Fruit fly (Drosophila melanogaster) whole organism, embryonic: ENCODE data around the gene CG33521.

Experiments
- CG1024 ChIP-seq: fragments of 200-800 bp; sonication (Bioruptor generic); IDR thresholded peaks from 2 replicates; pipeline ENCODE4 v1.3.6; 2022; ENCODE audit warnings: missing biosample characterization, missing genetic modification characterization
- CG10565 ChIP-seq: fragments of 200-800 bp; sonication (Bioruptor generic); optimal IDR thresholded peaks from 3 replicates; lab custom pipeline; 2016; ENCODE audit warnings: missing biosample characterization, mild to moderate bottlenecking, missing genetic modification characterization
- CG12219 ChIP-seq: fragments of 200-800 bp; sonication (Bioruptor generic); optimal IDR thresholded peaks from 3 replicates; lab custom pipeline; 2018; ENCODE audit warnings: missing biosample characterization, mild to moderate bottlenecking, missing genetic modification characterization
- CG13424 ChIP-seq: fragments of 200-800 bp; sonication (Bioruptor generic); optimal IDR thresholded peaks from 2 replicates; lab custom pipeline; 2019; ENCODE audit warnings: missing biosample characterization, mild to moderate bottlenecking, missing genetic modification characterization, moderate library complexity
- CG15479 ChIP-seq: fragments of 200-800 bp; sonication (Bioruptor generic); optimal IDR thresholded peaks from 3 replicates; lab custom pipeline; 2019; ENCODE audit warnings: missing biosample characterization, mild to moderate bottlenecking, missing genetic modification characterization, moderate library complexity
- CG15514 ChIP-seq: fragments of 200-800 bp; sonication (Bioruptor generic); optimal IDR thresholded peaks from 3 replicates; lab custom pipeline; 2017; ENCODE audit warnings: missing biosample characterization, missing genetic modification characterization, mild to moderate bottlenecking, moderate library complexity, missing genetic modification reagents
- CG15696 ChIP-seq: fragments of 200-800 bp; sonication (Bioruptor generic); optimal IDR thresholded peaks from 2 replicates; lab custom pipeline; 2019; ENCODE audit warnings: missing biosample characterization, mild to moderate bottlenecking, missing genetic modification characterization, moderate library complexity
- CG1603 ChIP-seq: fragments of 200-800 bp; sonication (Bioruptor generic); optimal IDR thresholded peaks from 2 replicates; lab custom pipeline; 2019; ENCODE audit warnings: missing biosample characterization, mild to moderate bottlenecking, missing genetic modification characterization, moderate library complexity
- CG17612 ChIP-seq: fragments of 200-800 bp; sonication (Bioruptor generic); IDR thresholded peaks from 2 replicates; pipeline ENCODE4 v1.3.6; 2022; ENCODE audit warnings: missing biosample characterization, missing genetic modification characterization
- CG30020 ChIP-seq: fragments of 200-800 bp; optimal IDR thresholded peaks from 2 replicates; lab custom pipeline; 2019; ENCODE audit warnings: missing biosample characterization, mild to moderate bottlenecking, missing genetic modification characterization, moderate library complexity
- CG33213 ChIP-seq: fragments of 200-800 bp; sonication (Bioruptor generic); optimal IDR thresholded peaks from 3 replicates; lab custom pipeline; 2016; ENCODE audit warnings: missing biosample characterization, missing genetic modification characterization
- CG3995 ChIP-seq: fragments of 200-800 bp; sonication (Bioruptor generic); optimal IDR thresholded peaks from 3 replicates; lab custom pipeline; 2016; ENCODE audit warnings: missing biosample characterization, missing genetic modification characterization
- CG4617 ChIP-seq: fragments of 200-800 bp; sonication (Bioruptor generic); optimal IDR thresholded peaks from 3 replicates; lab custom pipeline; 2016; ENCODE audit warnings: missing biosample characterization, missing genetic modification characterization, borderline replicate concordance
- CG6689 ChIP-seq: fragments of 200-800 bp; sonication (Bioruptor generic); IDR thresholded peaks from 2 replicates; pipeline ENCODE4 v1.3.6; 2022; ENCODE audit warnings: missing biosample characterization, missing genetic modification characterization
- CG7372 ChIP-seq: fragments of 200-800 bp; sonication (Bioruptor generic); IDR thresholded peaks from 2 replicates; pipeline ENCODE4 v1.3.6; 2022; ENCODE audit warnings: missing biosample characterization, missing genetic modification characterization
- CG8290 ChIP-seq, 3 experiments: fragments of 200-800 bp; sonication (Bioruptor generic); optimal IDR thresholded peaks; 2 replicates each; lab custom pipeline; 2016 to 2019; ENCODE audit warnings: missing biosample characterization in 3 of 3, missing genetic modification characterization in 3 of 3, mild to moderate bottlenecking in 2 of 3, moderate library complexity in 1 of 3
- CG9797 ChIP-seq: fragments of 200-800 bp; sonication (Bioruptor generic); optimal IDR thresholded peaks from 3 replicates; lab custom pipeline; 2018; ENCODE audit warnings: missing biosample characterization, mild to moderate bottlenecking, missing genetic modification characterization
- Ets65A ChIP-seq: fragments of 200-800 bp; sonication (Bioruptor generic); peaks from one replicate; lab custom pipeline; 2016; ENCODE audit warnings: missing biosample characterization, missing genetic modification characterization
- HHEX ChIP-seq: fragments of 200-800 bp; sonication (Bioruptor generic); optimal IDR thresholded peaks from 3 replicates; lab custom pipeline; 2017; ENCODE audit warnings: missing biosample characterization, mild to moderate bottlenecking, missing genetic modification characterization, missing genetic modification reagents
- Lhr ChIP-seq: fragments of 200-800 bp; sonication (Bioruptor generic); optimal IDR thresholded peaks from 3 replicates; lab custom pipeline; 2017; ENCODE audit warnings: mild to moderate bottlenecking, missing biosample characterization, missing genetic modification reagents, missing genetic modification characterization
- Mad ChIP-seq: fragments of 200-800 bp; sonication (Bioruptor generic); optimal IDR thresholded peaks from 2 replicates; lab custom pipeline; 2016; ENCODE audit warnings: missing biosample characterization, missing genetic modification characterization
- Nf-YA ChIP-seq: fragments of 200-800 bp; sonication (Bioruptor generic); IDR thresholded peaks from 2 replicates; pipeline ENCODE4 v1.3.6; 2022; ENCODE audit warnings: missing biosample characterization, missing genetic modification characterization
- PHDP ChIP-seq: fragments of 200-800 bp; sonication (Bioruptor generic); optimal IDR thresholded peaks from 3 replicates; lab custom pipeline; 2018; ENCODE audit warnings: missing biosample characterization, mild to moderate bottlenecking, missing genetic modification characterization, moderate library complexity
- Stat92E ChIP-seq, 3 experiments: fragments of >200 bp in 2 of 3; fragments of 200-800 bp in 1 of 3; sonication (Bioruptor generic) in 1 of 3; optimal IDR thresholded peaks; 2 replicates each; lab custom pipeline; 2017 to 2019; ENCODE audit warnings: missing biosample characterization in 3 of 3, missing genetic modification characterization in 3 of 3, mild to moderate bottlenecking in 1 of 3, moderate library complexity in 1 of 3
- ab ChIP-seq: fragments of 200-800 bp; sonication (Bioruptor generic); optimal IDR thresholded peaks from 2 replicates; lab custom pipeline; 2016; ENCODE audit warnings: missing biosample characterization, missing genetic modification characterization
- danr ChIP-seq: fragments of 200-800 bp; sonication (Bioruptor generic); IDR thresholded peaks from 2 replicates; pipeline ENCODE4 v1.3.6; 2022; ENCODE audit warnings: missing biosample characterization, missing genetic modification characterization
- dm ChIP-seq: fragments of 200-800 bp; sonication (Bioruptor generic); optimal IDR thresholded peaks from 3 replicates; lab custom pipeline; 2016; ENCODE audit warnings: missing biosample characterization, missing genetic modification characterization
- dmrt11E ChIP-seq: fragments of 200-800 bp; sonication (Bioruptor generic); optimal IDR thresholded peaks from 3 replicates; lab custom pipeline; 2018; ENCODE audit warnings: missing biosample characterization, mild to moderate bottlenecking, missing genetic modification characterization, moderate library complexity
- gem ChIP-seq: fragments of 200-800 bp; sonication (Bioruptor generic); optimal IDR thresholded peaks from 2 replicates; lab custom pipeline; 2019; ENCODE audit warnings: missing biosample characterization, mild to moderate bottlenecking, missing genetic modification characterization, moderate library complexity
- her ChIP-seq: fragments of 200-800 bp; sonication (Bioruptor generic); optimal IDR thresholded peaks from 2 replicates; lab custom pipeline; 2016; ENCODE audit warnings: missing biosample characterization, missing genetic modification characterization
- hkb ChIP-seq, 2 experiments: fragments of 200-800 bp in 1 of 2; fragments of >200 bp in 1 of 2; sonication (Bioruptor generic) in 1 of 2; IDR thresholded peaks in 1 of 2; optimal IDR thresholded peaks in 1 of 2; 2 replicates each; pipeline versions ENCODE4 v1.3.6 to Lab custom; 2017 to 2022; ENCODE audit warnings: missing biosample characterization in 1 of 2, missing genetic modification characterization in 1 of 2
- kay ChIP-seq: fragments of 200-800 bp; sonication (Bioruptor generic); optimal IDR thresholded peaks from 2 replicates; lab custom pipeline; 2016; ENCODE audit warnings: missing biosample characterization, missing genetic modification characterization
- mam ChIP-seq: fragments of 200-800 bp; sonication (Bioruptor generic); optimal IDR thresholded peaks from 3 replicates; lab custom pipeline; 2016; ENCODE audit warnings: missing biosample characterization, missing genetic modification characterization
- pfk ChIP-seq: fragments of 200-800 bp; sonication (Bioruptor generic); optimal IDR thresholded peaks from 2 replicates; lab custom pipeline; 2018; ENCODE audit warnings: missing biosample characterization, mild to moderate bottlenecking, missing genetic modification characterization, moderate library complexity
- pzg ChIP-seq: fragments of 200-800 bp; sonication (Bioruptor generic); optimal IDR thresholded peaks from 3 replicates; lab custom pipeline; 2018; ENCODE audit warnings: missing biosample characterization, mild to moderate bottlenecking, missing genetic modification characterization, moderate library complexity
- repo ChIP-seq: fragments of 200-800 bp; sonication (Bioruptor generic); optimal IDR thresholded peaks from 2 replicates; lab custom pipeline; 2016; ENCODE audit warnings: missing biosample characterization, missing genetic modification characterization
- rib ChIP-seq: fragments of 200-800 bp; sonication (Bioruptor generic); IDR thresholded peaks from 2 replicates; pipeline ENCODE4 v1.3.6; 2022; ENCODE audit warnings: missing biosample characterization, missing genetic modification characterization
- row ChIP-seq: fragments of 200-800 bp; sonication (Bioruptor generic); IDR thresholded peaks from 3 replicates; pipeline ENCODE4 v1.3.6; 2022; ENCODE audit warnings: missing biosample characterization, missing genetic modification characterization
- sens ChIP-seq: fragments of 200-800 bp; sonication (Bioruptor generic); peaks from one replicate; lab custom pipeline; 2016; ENCODE audit warnings: missing biosample characterization, missing genetic modification characterization
- ssp ChIP-seq: fragments of 200-800 bp; sonication (Bioruptor generic); IDR thresholded peaks from 2 replicates; pipeline ENCODE4 v1.3.6; 2022; ENCODE audit warnings: missing biosample characterization, missing genetic modification characterization
- stc ChIP-seq: fragments of 200-800 bp; sonication (Bioruptor generic); IDR thresholded peaks from 2 replicates; pipeline ENCODE4 v1.3.6; 2022; ENCODE audit warnings: missing biosample characterization, missing genetic modification characterization
- sug ChIP-seq: fragments of 200-800 bp; optimal IDR thresholded peaks from 2 replicates; lab custom pipeline; 2019; ENCODE audit warnings: missing biosample characterization, mild to moderate bottlenecking, missing genetic modification characterization, moderate library complexity
- zfh2 ChIP-seq: fragments of 200-800 bp; sonication (Bioruptor generic); optimal IDR thresholded peaks from 2 replicates; lab custom pipeline; 2016; ENCODE audit warnings: missing biosample characterization, missing genetic modification characterization

CG33521 gene

DNA sequence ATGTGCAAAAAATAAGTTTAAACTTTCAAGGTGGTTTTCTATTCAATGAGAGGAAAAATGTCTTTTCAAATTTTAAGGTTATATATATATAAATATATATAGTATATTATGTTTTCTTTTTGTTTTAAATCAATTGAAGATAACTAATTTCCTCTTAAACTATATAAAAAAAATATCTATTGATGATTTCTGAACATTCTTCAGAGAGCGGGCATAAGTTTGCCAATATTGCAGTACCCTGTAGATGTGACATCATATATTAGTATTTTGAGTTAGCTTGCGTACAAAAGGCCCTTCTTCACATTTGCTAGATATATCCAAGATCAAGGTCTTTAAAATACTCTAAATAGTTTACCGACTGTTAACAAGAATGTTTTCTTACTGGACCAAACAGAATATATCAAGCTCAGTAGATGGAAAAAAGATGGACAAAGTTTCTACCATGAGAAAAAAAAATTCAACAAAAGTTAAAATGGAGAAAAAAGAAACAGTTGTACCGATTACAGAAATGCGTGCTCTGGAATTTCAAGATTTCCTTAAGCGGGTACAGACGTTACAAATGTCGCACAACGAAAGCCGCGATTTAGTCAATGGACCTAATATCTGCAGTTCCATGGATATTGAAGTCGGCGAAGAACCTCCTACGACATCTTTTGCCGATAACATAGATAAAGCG, 33.3 kb downstream of the CG33521 start (continued):
- TF ChIP-seq hkb (optimal IDR thresholded peaks at IDR 0.05; lab: Kevin White, UChicago): no peak
- peak; percentile 62 for TF ChIP-seq hkb (GFP tag; IDR thresholded peaks at IDR 0.05; lab: Robert Waterston, UW)
- TF ChIP-seq CG4617 (GFP tag; lab: Kevin White, UChicago): no peak
- TF ChIP-seq gem: peak; percentile 53
- no peak for TF ChIP-seq CG33213 (GFP tag; lab: Kevin White, UChicago)
- TF ChIP-seq, all 482 proteins: peak for 43

DNA sequence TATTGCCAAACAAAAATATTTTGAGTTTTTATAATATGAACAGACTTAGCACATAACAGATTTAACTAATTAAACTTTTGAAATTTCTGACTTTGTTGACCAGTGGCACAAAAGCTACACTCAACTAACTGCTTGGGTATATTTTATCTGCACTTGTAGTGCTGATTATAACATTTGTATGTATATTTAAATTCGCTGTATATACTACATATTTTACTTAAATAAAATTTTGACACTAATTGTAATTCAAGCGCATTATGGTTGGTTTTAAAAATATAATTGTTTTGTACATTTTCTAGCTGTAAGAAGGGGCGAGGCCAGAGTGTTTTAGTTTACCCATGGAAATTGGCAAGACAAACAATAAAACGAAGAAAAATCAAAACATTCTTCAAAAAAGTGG, 38.7 kb downstream of the CG33521 start:
- TF ChIP-seq PHDP (tag; lab: Kevin White, UChicago): no peak
- peak in 1 of 3 experiments; percentile 57 for TF ChIP-seq Stat92E (GFP tag; optimal IDR thresholded peaks at IDR 0.05; lab: Kevin White, UChicago)

DNA sequence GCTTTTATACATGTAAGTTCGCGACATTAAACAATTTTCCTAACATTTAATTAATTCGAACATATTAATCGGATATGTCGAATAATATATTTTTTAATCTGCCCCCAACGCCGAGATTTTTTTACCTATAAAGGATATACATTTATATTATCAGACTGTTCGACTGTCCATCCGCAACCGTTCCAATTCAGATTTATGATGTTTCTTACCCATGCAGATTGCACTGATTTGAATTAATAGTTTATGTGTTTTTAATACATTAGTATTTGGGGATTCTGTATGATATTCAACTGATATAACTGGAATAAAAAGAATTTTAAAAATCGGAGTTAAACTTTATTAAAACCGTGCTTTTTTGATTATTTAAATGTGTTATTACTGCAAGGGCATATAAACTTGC, 39.6 kb downstream of the CG33521 start:
- TF ChIP-seq CG7372 (no peak), CG12219 (GFP tag; lab: Kevin White, UChicago) (no peak), CG15479 (no peak)

DNA sequence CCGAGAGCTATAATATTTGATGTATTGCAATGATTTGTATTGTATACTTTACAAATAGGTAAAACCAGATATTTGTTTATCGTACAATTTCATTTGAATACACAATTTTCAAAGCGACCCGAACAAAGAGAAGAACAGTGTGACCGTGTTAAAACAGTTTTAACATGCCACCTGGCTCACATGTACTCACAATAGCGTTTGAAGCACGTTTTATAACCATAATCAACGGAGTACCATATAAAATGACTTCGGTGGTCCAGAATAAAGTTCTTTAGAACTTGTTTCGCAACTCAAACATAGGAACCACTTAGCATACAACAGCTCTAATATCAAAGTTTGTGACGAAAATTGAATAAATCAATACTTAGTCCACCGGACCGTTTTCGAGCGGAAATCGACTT, 45.0 kb downstream of the CG33521 start, which contains the start of the genes Dyrk3 and Cadps:
Gene Dyrk3 (minus strand): TSS at position 150 of the 401 bp plus-strand sequence.
Gene Cadps (plus strand): TSS at position 274 of the 401 bp plus-strand sequence.
- TF ChIP-seq Mad (GFP tag; lab: Kevin White, UChicago) (peak; percentile 33), Nf-YA (GFP tag; lab: Robert Waterston, UW) (no peak), CG9797 (GFP tag; lab: Kevin White, UChicago) (peak; percentile 55), sens (GFP tag; lab: Kevin White, UChicago) (peak; percentile 87), zfh2 (GFP tag; lab: Kevin White, UChicago) (peak; percentile 28), ab (no peak), Lhr (GFP tag; lab: Kevin White, UChicago) (peak; percentile 57), stc (GFP tag; lab: Robert Waterston, UW) (no peak), CG10565 (GFP tag; lab: Kevin White, UChicago) (no peak), rib (GFP tag; lab: Robert Waterston, UW) (no peak), dm (peak; percentile 85), pfk (GFP tag; lab: Kevin White, UChicago) (peak; percentile 75), row (peak; percentile 89; the same call in 2 of the 3 replicates), CG8290 (GFP tag; optimal IDR thresholded peaks at IDR 0.05; lab: Kevin White, UChicago) (no peak), CG8290 (tag; optimal IDR thresholded peaks at IDR 0.05; lab: Kevin White, UChicago) (peak; percentile 11 to 71), HHEX (GFP tag; lab: Kevin White, UChicago) (no peak), CG17612 (GFP tag; lab: Robert Waterston, UW) (no peak), CG3995 (GFP tag; lab: Kevin White, UChicago) (peak; percentile 18), CG15479 (peak; percentile 65), ssp (GFP tag; lab: Robert Waterston, UW) (peak; percentile 99), CG6689 (no peak), repo (GFP tag; lab: Kevin White, UChicago) (no peak), CG1024 (peak; percentile 99), kay (GFP tag; lab: Kevin White, UChicago) (no peak), mam (GFP tag; lab: Kevin White, UChicago) (peak; percentile 14), CG1603 (peak; percentile 97), her (GFP tag; lab: Kevin White, UChicago) (peak; percentile 98), sug (tag; lab: Kevin White, UChicago) (peak; percentile 41), Ets65A (GFP tag; lab: Kevin White, UChicago) (peak; percentile 93), pzg (GFP tag; lab: Kevin White, UChicago) (peak; percentile 83), CG15514 (GFP tag; lab: Kevin White, UChicago) (peak; percentile 95), dmrt11E (tag; lab: Kevin White, UChicago) (peak; percentile 24), CG15696 (tag; lab: Kevin White, UChicago) (peak; percentile 14), danr (no peak), CG30020 (tag; lab: Kevin White, UChicago) (peak; percentile 99), CG4617 (GFP tag; lab: Kevin White, UChicago) (peak; percentile 78), CG13424 (peak; percentile 17)
